Fruit fly (Drosophila melanogaster) whole organism: ENCODE measurements around the gene Ndae1.

Experiments used
- CG8478 ChIP-seq: fragments of >200 bp; optimal IDR thresholded peaks from 2 replicates; lab custom pipeline; 2018; ENCODE audit warnings: inconsistent platforms
- Dll ChIP-seq: fragments of >200 bp; optimal IDR thresholded peaks from 2 replicates; lab custom pipeline; 2017
- EcR ChIP-seq, 2 experiments: fragments of >200 bp; optimal IDR thresholded peaks; 2 replicates each; lab custom pipeline; 2017; ENCODE audit warnings: missing biosample characterization in 2 of 2, missing genetic modification characterization in 2 of 2, missing genetic modification reagents in 2 of 2
- psq ChIP-seq: fragments of >200 bp; optimal IDR thresholded peaks from 2 replicates; lab custom pipeline; 2017
- usp ChIP-seq: fragments of >200 bp; optimal IDR thresholded peaks from 2 replicates; lab custom pipeline; 2017; ENCODE audit warnings: missing biosample characterization, missing genetic modification characterization, mixed read lengths

dm6 chr2L:7227434-7227833 is 21.7 kb downstream of the Ndae1 start, which contains the start of gene CG43799:
- no peak for TF ChIP-seq Dll (lab: Kevin White, UChicago)
- TF ChIP-seq CG8478 (lab: Kevin White, UChicago) = no peak
- no peak for TF ChIP-seq psq
- no peak for TF ChIP-seq usp (GFP tag; lab: Kevin White, UChicago)
- no peak for TF ChIP-seq EcR (GFP tag; optimal IDR thresholded peaks at IDR 0.05; lab: Kevin White, UChicago)
